Worm (Caenorhabditis elegans): ENCODE measurements around the gene K07B1.7.

The K07B1.7 gene

DNA sequence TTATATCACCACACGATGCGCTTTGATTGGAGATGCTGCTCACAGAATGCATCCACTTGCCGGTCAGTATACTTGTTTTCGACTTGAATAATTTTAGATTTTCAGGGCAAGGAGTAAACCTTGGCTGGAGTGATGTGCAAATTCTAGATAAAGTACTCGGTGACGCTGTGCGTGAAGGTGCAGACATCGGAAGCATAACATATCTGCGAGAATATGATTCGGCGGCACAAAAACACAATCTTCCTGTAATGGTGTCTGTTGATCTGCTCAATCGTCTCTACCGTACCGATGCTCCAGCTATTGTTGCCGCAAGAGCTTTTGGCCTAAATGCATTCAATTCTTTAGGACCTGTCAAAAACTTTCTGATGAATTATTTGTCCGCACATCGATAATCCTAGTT, 8.3 kb downstream of the K07B1.7 start:
- TF ChIP-seq madf-8 (GFP tag; conservative IDR thresholded peaks at IDR 0.05), result no peak
- TF ChIP-seq ekl-4 (GFP tag; IDR thresholded peaks at IDR 0.05), result no peak
- 0 out of 2 replicates have a peak, but pooled peaks have one; percentile 40 for TF ChIP-seq cebp-2 (GFP tag; IDR thresholded peaks at IDR 0.05)
- TF ChIP-seq tbx-9 (tag; optimal IDR thresholded peaks at IDR 0.05; ENCODE audit: borderline replicate concordance), result no peak
- peak; percentile 96 for TF ChIP-seq ama-1 (optimal IDR thresholded peaks at IDR 0.05)
- no peak for TF ChIP-seq ama-1 (GFP tag; optimal IDR thresholded peaks at IDR 0.05)
- TF ChIP-seq F39B2.1 (GFP tag; IDR thresholded peaks at IDR 0.05), result no peak
- no peak for TF ChIP-seq efl-1 (GFP tag; optimal IDR thresholded peaks at IDR 0.05)
- TF ChIP-seq lsy-27 (tag; optimal IDR thresholded peaks at IDR 0.05; ENCODE audit: borderline replicate concordance, insufficient read depth), result no peak
- no peak for TF ChIP-seq snpc-1.3 (tag; optimal IDR thresholded peaks at IDR 0.05; ENCODE audit: insufficient read depth)
- TF ChIP-seq ZK185.1 (tag; optimal IDR thresholded peaks at IDR 0.05; ENCODE audit: poor library complexity, severe bottlenecking), result peak; percentile 75
- no peak for TF ChIP-seq F10E7.11 (tag; optimal IDR thresholded peaks at IDR 0.05)
- no peak for TF ChIP-seq sea-2 (GFP tag; IDR thresholded peaks at IDR 0.05)
- TF ChIP-seq F37B4.10 (GFP tag; IDR thresholded peaks at IDR 0.05), result 0 out of 2 replicates have a peak, but pooled peaks have one; percentile 80
- TF ChIP-seq egrh-3 (GFP tag; IDR thresholded peaks at IDR 0.05), result no peak
- no peak for TF ChIP-seq nfya-2 (GFP tag; IDR thresholded peaks at IDR 0.05)
- no peak for TF ChIP-seq K11D2.4 (GFP tag; IDR thresholded peaks at IDR 0.05)
- no peak; the same call in 1 of the 2 replicates for TF ChIP-seq nfyb-1 (GFP tag; IDR thresholded peaks at IDR 0.05)
- no peak for TF ChIP-seq unc-62 (GFP tag; optimal IDR thresholded peaks at IDR 0.05)
- TF ChIP-seq aptf-2 (GFP tag; conservative IDR thresholded peaks at IDR 0.05), result no peak
- peak; percentile 58 for TF ChIP-seq madf-10 (tag; optimal IDR thresholded peaks at IDR 0.05)
- no peak for TF ChIP-seq akir-1 (GFP tag; optimal IDR thresholded peaks at IDR 0.05)
- peak; percentile 15 for TF ChIP-seq F52B5.7 (tag; optimal IDR thresholded peaks at IDR 0.05)
- TF ChIP-seq bed-1 (GFP tag; IDR thresholded peaks at IDR 0.05), result no peak
- TF ChIP-seq ccch-3 (GFP tag; optimal IDR thresholded peaks at IDR 0.05), result no peak
- peak; percentile 83 for TF ChIP-seq repo-1 (tag; optimal IDR thresholded peaks at IDR 0.05)
- peak; percentile 58; the same call in 1 of the 2 replicates for TF ChIP-seq lin-26 (GFP tag; IDR thresholded peaks at IDR 0.05)
- no peak for TF ChIP-seq Y53F4B.3 (GFP tag; IDR thresholded peaks at IDR 0.05)
- TF ChIP-seq nhr-27 (tag; optimal IDR thresholded peaks at IDR 0.05), result no peak
- 0 out of 2 replicates have a peak, but pooled peaks have one; percentile 61 for TF ChIP-seq ztf-28 (GFP tag; IDR thresholded peaks at IDR 0.05)
- TF ChIP-seq hsf-1 (GFP tag; IDR thresholded peaks at IDR 0.05), result no peak
- TF ChIP-seq Y56A3A.18 (GFP tag; IDR thresholded peaks at IDR 0.05), result no peak
- TF ChIP-seq ceh-91 (GFP tag; IDR thresholded peaks at IDR 0.05), result no peak
- no peak; the same call in 1 of the 2 replicates for TF ChIP-seq ceh-100 (GFP tag; IDR thresholded peaks at IDR 0.05)
- TF ChIP-seq attf-6 (GFP tag; IDR thresholded peaks at IDR 0.05), result no peak
- no peak for TF ChIP-seq F23B12.7 (tag; optimal IDR thresholded peaks at IDR 0.05; ENCODE audit: insufficient read depth)
- TF ChIP-seq attf-5 (GFP tag; optimal IDR thresholded peaks at IDR 0.05), result peak; percentile 17
- no peak for TF ChIP-seq gei-17 (GFP tag; optimal IDR thresholded peaks at IDR 0.05)
- 0 out of 2 replicates have a peak, but pooled peaks have one; percentile 15 for TF ChIP-seq hmg-1.2 (GFP tag; IDR thresholded peaks at IDR 0.05)
- TF ChIP-seq tbp1 (GFP tag; optimal IDR thresholded peaks at IDR 0.05), result peak; percentile 3
- TF ChIP-seq nfya-1 (tag; optimal IDR thresholded peaks at IDR 0.05; ENCODE audit: borderline replicate concordance, insufficient read depth), result no peak
- TF ChIP-seq ztf-18 (tag; optimal IDR thresholded peaks at IDR 0.05), result no peak
- TF ChIP-seq Y53G8AR.9 (GFP tag; conservative IDR thresholded peaks at IDR 0.05), result peak; percentile 58; the same call in 1 of the 2 replicates
- TF ChIP-seq F33H1.4 (GFP tag; IDR thresholded peaks at IDR 0.05), result no peak
- no peak for TF ChIP-seq him-1 (tag; optimal IDR thresholded peaks at IDR 0.05)
- TF ChIP-seq ztf-6 (GFP tag; IDR thresholded peaks at IDR 0.05), result no peak
- TF ChIP-seq B0019.2 (GFP tag; conservative IDR thresholded peaks at IDR 0.05), result no peak
- no peak for TF ChIP-seq die-1 (tag; optimal IDR thresholded peaks at IDR 0.05)
- no peak for TF ChIP-seq mel-28 (tag; optimal IDR thresholded peaks at IDR 0.05; ENCODE audit: borderline replicate concordance)

Data from whole organism, young adult.